Fruit fly (Drosophila melanogaster) whole organism, embryonic: ENCODE results near the gene sicily.

Source experiments
- Abd-B ChIP-seq: fragments of 200-800 bp; sonication (Bioruptor generic); optimal IDR thresholded peaks from 2 replicates; lab custom pipeline; 2018; ENCODE audit warnings: missing biosample characterization, mild to moderate bottlenecking, missing genetic modification characterization, moderate library complexity
- Blimp-1 ChIP-seq: fragments of 200-800 bp; sonication (Bioruptor generic); optimal IDR thresholded peaks from 3 replicates; lab custom pipeline; 2018; ENCODE audit warnings: missing biosample characterization, missing genetic modification characterization, mild to moderate bottlenecking, moderate library complexity, missing genetic modification reagents
- BtbVII ChIP-seq: fragments of 200-800 bp; sonication (Bioruptor generic); optimal IDR thresholded peaks from 3 replicates; lab custom pipeline; 2017; ENCODE audit warnings: missing biosample characterization, mild to moderate bottlenecking, missing genetic modification characterization
- CG10147 ChIP-seq: fragments of 200-800 bp; sonication (Bioruptor generic); optimal IDR thresholded peaks from 2 replicates; lab custom pipeline; 2019; ENCODE audit warnings: missing biosample characterization, mild to moderate bottlenecking, missing genetic modification characterization, moderate library complexity
- CG10431 ChIP-seq: fragments of 200-800 bp; sonication (Bioruptor generic); optimal IDR thresholded peaks from 3 replicates; lab custom pipeline; 2018; ENCODE audit warnings: missing biosample characterization, mild to moderate bottlenecking, missing genetic modification characterization
- CG13123 ChIP-seq: fragments of 200-800 bp; sonication (Bioruptor generic); optimal IDR thresholded peaks from 2 replicates; lab custom pipeline; 2016; ENCODE audit warnings: missing biosample characterization, missing genetic modification characterization
- CG13424 ChIP-seq: fragments of 200-800 bp; sonication (Bioruptor generic); optimal IDR thresholded peaks from 2 replicates; lab custom pipeline; 2019; ENCODE audit warnings: missing biosample characterization, mild to moderate bottlenecking, missing genetic modification characterization, moderate library complexity
- CG17612 ChIP-seq: fragments of 200-800 bp; sonication (Bioruptor generic); IDR thresholded peaks from 2 replicates; pipeline ENCODE4 v1.3.6; 2022; ENCODE audit warnings: missing biosample characterization, missing genetic modification characterization
- CG18599 ChIP-seq: fragments of 200-800 bp; sonication (Bioruptor generic); optimal IDR thresholded peaks from 3 replicates; lab custom pipeline; 2017; ENCODE audit warnings: missing biosample characterization, missing genetic modification characterization, mild to moderate bottlenecking, moderate library complexity, missing genetic modification reagents
- CG30431 ChIP-seq: fragments of 200-800 bp; sonication (Bioruptor generic); optimal IDR thresholded peaks from 2 replicates; lab custom pipeline; 2017; ENCODE audit warnings: missing biosample characterization, missing genetic modification characterization
- CG32767 ChIP-seq: fragments of 200-800 bp; sonication (Bioruptor generic); IDR thresholded peaks from 2 replicates; pipeline ENCODE4 v1.3.6; 2022; ENCODE audit warnings: missing biosample characterization, missing genetic modification characterization
- CG32772 ChIP-seq: fragments of 200-800 bp; sonication (Bioruptor generic); IDR thresholded peaks from 2 replicates; pipeline ENCODE4 v1.3.6; 2022; ENCODE audit warnings: missing biosample characterization, missing genetic modification characterization
- CG3838 ChIP-seq: fragments of 200-800 bp; sonication (Bioruptor generic); optimal IDR thresholded peaks from 3 replicates; lab custom pipeline; 2016; ENCODE audit warnings: missing biosample characterization, missing genetic modification characterization
- CG4360 ChIP-seq: fragments of 200-800 bp; sonication (Bioruptor generic); IDR thresholded peaks from 2 replicates; pipeline ENCODE4 v1.3.6; 2022; ENCODE audit warnings: missing biosample characterization, missing genetic modification characterization
- CG6272 ChIP-seq: fragments of 200-800 bp; sonication (Bioruptor generic); IDR thresholded peaks from 2 replicates; pipeline ENCODE4 v1.3.6; 2022; ENCODE audit warnings: missing biosample characterization, missing genetic modification characterization
- CG6654 ChIP-seq: fragments of 200-800 bp; sonication (Bioruptor generic); optimal IDR thresholded peaks from 2 replicates; lab custom pipeline; 2017; ENCODE audit warnings: missing biosample characterization, mild to moderate bottlenecking, missing genetic modification characterization
- CG9215 ChIP-seq: fragments of 200-800 bp; sonication (Bioruptor generic); IDR thresholded peaks from 2 replicates; pipeline ENCODE4 v1.3.6; 2022; ENCODE audit warnings: missing biosample characterization, missing genetic modification characterization
- CG9932 ChIP-seq: fragments of 200-800 bp; sonication (Bioruptor generic); IDR thresholded peaks from 2 replicates; pipeline ENCODE4 v1.3.6; 2022; ENCODE audit warnings: missing biosample characterization, missing genetic modification characterization
- CoRest ChIP-seq: fragments of 200-800 bp; sonication (Bioruptor generic); optimal IDR thresholded peaks from 3 replicates; lab custom pipeline; 2018; ENCODE audit warnings: missing biosample characterization, mild to moderate bottlenecking, missing genetic modification characterization, moderate library complexity
- D19B ChIP-seq: fragments of 200-800 bp; sonication (Bioruptor generic); optimal IDR thresholded peaks from 2 replicates; lab custom pipeline; 2017; ENCODE audit warnings: missing biosample characterization, mild to moderate bottlenecking, missing genetic modification characterization
- Dip2 ChIP-seq: fragments of 200-800 bp; sonication (Bioruptor generic); IDR thresholded peaks from 2 replicates; pipeline ENCODE4 v1.3.6; 2022; ENCODE audit warnings: missing biosample characterization, missing genetic modification characterization
- Drgx ChIP-seq: fragments of 200-800 bp; sonication (Bioruptor generic); IDR thresholded peaks from 2 replicates; pipeline ENCODE4 v1.3.6; 2022; ENCODE audit warnings: missing biosample characterization, missing genetic modification characterization
- ERR ChIP-seq: fragments of 200-800 bp; sonication (Bioruptor generic); optimal IDR thresholded peaks from 2 replicates; lab custom pipeline; 2016; ENCODE audit warnings: missing biosample characterization, missing genetic modification characterization
- GATAe ChIP-seq: fragments of 200-800 bp; sonication (Bioruptor generic); conservative IDR thresholded peaks from 2 replicates; pipeline ENCODE4 v1.3.6; 2022; ENCODE audit warnings: missing biosample characterization, missing genetic modification characterization
- H15 ChIP-seq: fragments of 200-800 bp; sonication (Bioruptor generic); IDR thresholded peaks from 3 replicates; pipeline ENCODE4 v1.3.6; 2022; ENCODE audit warnings: missing biosample characterization, missing genetic modification characterization
- Hey ChIP-seq: fragments of 200-800 bp; sonication (Bioruptor generic); optimal IDR thresholded peaks from 3 replicates; lab custom pipeline; 2018; ENCODE audit warnings: missing biosample characterization, mild to moderate bottlenecking, missing genetic modification characterization
- MESR4 ChIP-seq: fragments of 200-800 bp; sonication (Bioruptor generic); optimal IDR thresholded peaks from 2 replicates; lab custom pipeline; 2018; ENCODE audit warnings: missing biosample characterization, mild to moderate bottlenecking, missing genetic modification characterization, moderate library complexity
- Mes4 ChIP-seq: fragments of 200-800 bp; sonication (Bioruptor generic); optimal IDR thresholded peaks from 2 replicates; lab custom pipeline; 2016; ENCODE audit warnings: missing biosample characterization, missing genetic modification characterization
- Taf1 ChIP-seq: fragments of 200-800 bp; sonication (Bioruptor generic); IDR thresholded peaks from 2 replicates; pipeline ENCODE4 v1.3.6; 2022; ENCODE audit warnings: missing biosample characterization, missing genetic modification characterization
- ac ChIP-seq: fragments of 200-800 bp; sonication (Bioruptor generic); optimal IDR thresholded peaks from 3 replicates; lab custom pipeline; 2017; ENCODE audit warnings: missing biosample characterization, mild to moderate bottlenecking, missing genetic modification characterization
- crol ChIP-seq: fragments of 200-800 bp; sonication (Bioruptor generic); IDR thresholded peaks from 2 replicates; pipeline ENCODE4 v1.3.6; 2022; ENCODE audit warnings: missing biosample characterization, missing genetic modification characterization
- danr ChIP-seq: fragments of 200-800 bp; sonication (Bioruptor generic); IDR thresholded peaks from 2 replicates; pipeline ENCODE4 v1.3.6; 2022; ENCODE audit warnings: missing biosample characterization, missing genetic modification characterization
- dysf ChIP-seq: fragments of 200-800 bp; sonication (Bioruptor generic); IDR thresholded peaks from 3 replicates; pipeline ENCODE4 v1.3.6; 2022; ENCODE audit warnings: missing biosample characterization, missing genetic modification characterization
- ewg ChIP-seq: fragments of 200-800 bp; sonication (Bioruptor generic); optimal IDR thresholded peaks from 3 replicates; lab custom pipeline; 2017; ENCODE audit warnings: mild to moderate bottlenecking, missing biosample characterization, missing genetic modification reagents, missing genetic modification characterization
- exex ChIP-seq: fragments of 200-800 bp; sonication (Bioruptor generic); optimal IDR thresholded peaks from 4 replicates; lab custom pipeline; 2018; ENCODE audit warnings: missing biosample characterization, mild to moderate bottlenecking, missing genetic modification characterization, moderate library complexity
- eyg ChIP-seq: fragments of 200-800 bp; sonication (Bioruptor generic); optimal IDR thresholded peaks from 3 replicates; lab custom pipeline; 2016; ENCODE audit warnings: missing biosample characterization, missing genetic modification characterization
- gro ChIP-seq: fragments of 200-800 bp; sonication (Bioruptor generic); optimal IDR thresholded peaks from 2 replicates; lab custom pipeline; 2016; ENCODE audit warnings: missing biosample characterization, missing genetic modification characterization
- h ChIP-seq: fragments of >200 bp; optimal IDR thresholded peaks from 2 replicates; lab custom pipeline; 2017
- jing ChIP-seq: fragments of 200-800 bp; sonication (Bioruptor generic); optimal IDR thresholded peaks from 2 replicates; lab custom pipeline; 2018; ENCODE audit warnings: missing biosample characterization, mild to moderate bottlenecking, missing genetic modification characterization
- kah ChIP-seq: fragments of 200-800 bp; sonication (Bioruptor generic); optimal IDR thresholded peaks from 2 replicates; lab custom pipeline; 2018; ENCODE audit warnings: missing biosample characterization, mild to moderate bottlenecking, missing genetic modification characterization
- lilli ChIP-seq: fragments of 200-800 bp; sonication (Bioruptor generic); optimal IDR thresholded peaks from 3 replicates; lab custom pipeline; 2016; ENCODE audit warnings: missing biosample characterization, missing genetic modification characterization
- mirr ChIP-seq: fragments of 200-800 bp; sonication (Bioruptor generic); optimal IDR thresholded peaks from 3 replicates; lab custom pipeline; 2018; ENCODE audit warnings: missing biosample characterization, mild to moderate bottlenecking, missing genetic modification characterization
- nerfin-1 ChIP-seq: fragments of 200-800 bp; sonication (Bioruptor generic); optimal IDR thresholded peaks from 3 replicates; lab custom pipeline; 2019; ENCODE audit warnings: missing biosample characterization, mild to moderate bottlenecking, missing genetic modification characterization, moderate library complexity
- oc ChIP-seq: fragments of 200-800 bp; sonication (Bioruptor generic); optimal IDR thresholded peaks from 2 replicates; lab custom pipeline; 2018; ENCODE audit warnings: missing biosample characterization, mild to moderate bottlenecking, missing genetic modification characterization, moderate library complexity
- otp ChIP-seq: fragments of 200-800 bp; sonication (Bioruptor generic); IDR thresholded peaks from 3 replicates; pipeline ENCODE4, ENCODE4 v1.3.6; 2022; ENCODE audit warnings: missing biosample characterization, missing genetic modification characterization
- ranshi ChIP-seq: fragments of 200-800 bp; sonication (Bioruptor generic); IDR thresholded peaks from 2 replicates; pipeline ENCODE4 v1.3.6; 2022; ENCODE audit warnings: missing biosample characterization, missing genetic modification characterization
- repo ChIP-seq: fragments of 200-800 bp; sonication (Bioruptor generic); optimal IDR thresholded peaks from 2 replicates; lab custom pipeline; 2016; ENCODE audit warnings: missing biosample characterization, missing genetic modification characterization
- sisA ChIP-seq: fragments of 200-800 bp; sonication (Bioruptor generic); IDR thresholded peaks from 2 replicates; pipeline ENCODE4 v1.3.6; 2022; ENCODE audit warnings: missing biosample characterization, missing genetic modification characterization
- sr ChIP-seq: fragments of 200-800 bp; sonication (Bioruptor generic); IDR thresholded peaks from 3 replicates; pipeline ENCODE4 v1.3.6; 2022; ENCODE audit warnings: missing biosample characterization, missing genetic modification characterization
- stwl ChIP-seq: fragments of 200-800 bp; sonication (Bioruptor generic); optimal IDR thresholded peaks from 3 replicates; lab custom pipeline; 2018; ENCODE audit warnings: missing biosample characterization, mild to moderate bottlenecking, missing genetic modification characterization, moderate library complexity
- trh ChIP-seq: fragments of 200-800 bp; sonication (Bioruptor generic); optimal IDR thresholded peaks from 2 replicates; lab custom pipeline; 2016; ENCODE audit warnings: missing biosample characterization, missing genetic modification characterization
- twi ChIP-seq: fragments of 200-800 bp; optimal IDR thresholded peaks from 2 replicates; lab custom pipeline; 2019; ENCODE audit warnings: missing biosample characterization, mild to moderate bottlenecking, missing genetic modification characterization, moderate library complexity

The sicily gene

dm6 chrX:11925213-11925612, 33.7 kb downstream of the sicily start (continued):
- TF ChIP-seq CoRest: peak; percentile 41
- 0 out of 3 replicates have a peak, but pooled peaks have one; percentile 58 for TF ChIP-seq otp (GFP tag; lab: Robert Waterston, UW)
- TF ChIP-seq sr: no peak
- peak; percentile 55; the same call in 1 of the 2 replicates for TF ChIP-seq CG17612
- no peak for TF ChIP-seq Abd-B (GFP tag; lab: Kevin White, UChicago)
- no peak for TF ChIP-seq lilli (GFP tag; lab: Kevin White, UChicago)
- TF ChIP-seq dysf (GFP tag; lab: Robert Waterston, UW): peak; percentile 83
- no peak for TF ChIP-seq CG13123 (GFP tag; lab: Kevin White, UChicago)
- no peak for TF ChIP-seq trh (GFP tag; lab: Kevin White, UChicago)
- TF ChIP-seq Blimp-1: peak; percentile 41
- peak; percentile 45; the same call in 1 of the 2 replicates for TF ChIP-seq CG9215 (GFP tag; lab: Robert Waterston, UW)
- TF ChIP-seq D19B: no peak
- TF ChIP-seq CG10431 (GFP tag; lab: Kevin White, UChicago): no peak
- TF ChIP-seq H15 (GFP tag; lab: Robert Waterston, UW): peak; percentile 61; the same call in 1 of the 3 replicates
- TF ChIP-seq CG30431 (GFP tag; lab: Kevin White, UChicago): no peak
- TF ChIP-seq Mes4 (GFP tag; lab: Kevin White, UChicago): no peak
- TF ChIP-seq jing (GFP tag; lab: Kevin White, UChicago): no peak
- no peak for TF ChIP-seq kah (GFP tag; lab: Kevin White, UChicago)
- no peak for TF ChIP-seq h (lab: Kevin White, UChicago)
- TF ChIP-seq CG32772 (GFP tag; lab: Robert Waterston, UW): peak; percentile 46; the same call in 1 of the 2 replicates
- no peak for TF ChIP-seq CG32767 (GFP tag; lab: Robert Waterston, UW)
- no peak for TF ChIP-seq twi (tag; lab: Kevin White, UChicago)
- peak; percentile 63 for TF ChIP-seq ranshi (GFP tag; lab: Robert Waterston, UW)
- no peak for TF ChIP-seq repo (GFP tag; lab: Kevin White, UChicago)
- peak; percentile 20 for TF ChIP-seq CG13424 (tag; lab: Kevin White, UChicago)
- TF ChIP-seq Drgx (GFP tag; lab: Robert Waterston, UW): peak; percentile 79
- no peak for TF ChIP-seq nerfin-1
- peak; percentile 24; the same call in 1 of the 2 replicates for TF ChIP-seq sisA (GFP tag; lab: Robert Waterston, UW)
- TF ChIP-seq CG10147 (GFP tag; lab: Kevin White, UChicago): peak; percentile 30
- peak; percentile 64 for TF ChIP-seq Taf1 (GFP tag; lab: Robert Waterston, UW)
- TF ChIP-seq exex: peak; percentile 6
- TF ChIP-seq CG18599 (GFP tag; lab: Kevin White, UChicago): peak; percentile 58
- TF ChIP-seq crol (GFP tag; lab: Robert Waterston, UW): no peak
- TF ChIP-seq ewg (GFP tag; lab: Kevin White, UChicago): no peak
- no peak for TF ChIP-seq CG6654 (GFP tag; lab: Kevin White, UChicago)
- peak; percentile 8 for TF ChIP-seq gro
- no peak for TF ChIP-seq CG3838 (GFP tag; lab: Kevin White, UChicago)
- TF ChIP-seq MESR4 (GFP tag; lab: Kevin White, UChicago): no peak
- TF ChIP-seq Dip2 (GFP tag; lab: Robert Waterston, UW): no peak
- TF ChIP-seq eyg (GFP tag; lab: Kevin White, UChicago): no peak
- TF ChIP-seq GATAe (GFP tag; lab: Robert Waterston, UW): no peak
- no peak for TF ChIP-seq Hey (tag; lab: Kevin White, UChicago)
- TF ChIP-seq oc: no peak
- TF ChIP-seq ac (GFP tag; lab: Kevin White, UChicago): no peak
- TF ChIP-seq stwl (tag; lab: Kevin White, UChicago): no peak
- TF ChIP-seq mirr: no peak
- no peak for TF ChIP-seq danr (GFP tag; lab: Robert Waterston, UW)
- no peak for TF ChIP-seq CG4360 (GFP tag; lab: Robert Waterston, UW)
- no peak for TF ChIP-seq BtbVII (GFP tag; lab: Kevin White, UChicago)
- TF ChIP-seq ERR: no peak
- TF ChIP-seq CG6272 (GFP tag; lab: Robert Waterston, UW): 0 out of 2 replicates have a peak, but pooled peaks have one; percentile 32
- peak; percentile 74 for TF ChIP-seq CG9932
